Worm (Caenorhabditis elegans) whole organism, L2 larva: ENCODE results near the gene C53B4.2.

ENCODE experiments used
- R02D3.7 ChIP-seq: fragments of 150-350 bp; optimal IDR thresholded peaks from 2 replicates; lab custom pipeline; 2014; ENCODE audit warnings: missing biosample characterization, missing genetic modification characterization
- ama-1 ChIP-seq: fragments of 150-350 bp; optimal IDR thresholded peaks from 2 replicates; lab custom pipeline; 2018; ENCODE audit warnings: inconsistent platforms
- crh-2 ChIP-seq: sonication (generic microtip); optimal IDR thresholded peaks from 2 replicates; lab custom pipeline; 2017; ENCODE audit warnings: missing biosample characterization, missing genetic modification characterization
- dmd-4 ChIP-seq: sonication (generic microtip); optimal IDR thresholded peaks from 2 replicates; lab custom pipeline; 2017; ENCODE audit warnings: missing biosample characterization, missing genetic modification characterization
- lsy-2 ChIP-seq, 2 experiments: fragments of 150-350 bp in 1 of 2; sonication (generic microtip) in 1 of 2; optimal IDR thresholded peaks; 2 replicates each; lab custom pipeline; 2014 to 2017; ENCODE audit warnings: missing biosample characterization in 2 of 2, missing genetic modification characterization in 2 of 2
- nhr-10 ChIP-seq: sonication (generic microtip); optimal IDR thresholded peaks from 2 replicates; lab custom pipeline; 2017; ENCODE audit warnings: missing biosample characterization, missing genetic modification characterization
- nhr-11 ChIP-seq: fragments of 150-350 bp; optimal IDR thresholded peaks from 2 replicates; lab custom pipeline; 2014; ENCODE audit warnings: missing biosample characterization, missing genetic modification characterization
- nhr-129 ChIP-seq: fragments of 150-350 bp; optimal IDR thresholded peaks from 2 replicates; lab custom pipeline; 2014; ENCODE audit warnings: missing biosample characterization, missing genetic modification characterization
- nhr-21 ChIP-seq: fragments of 150-350 bp; optimal IDR thresholded peaks from 2 replicates; lab custom pipeline; 2014; ENCODE audit warnings: missing biosample characterization, missing genetic modification characterization
- nhr-237 ChIP-seq: fragments of 150-350 bp; optimal IDR thresholded peaks from 2 replicates; lab custom pipeline; 2014; ENCODE audit warnings: missing biosample characterization, missing genetic modification characterization
- unc-62 ChIP-seq: fragments of 150-350 bp; optimal IDR thresholded peaks from 2 replicates; lab custom pipeline; 2014; ENCODE audit warnings: missing biosample characterization, missing genetic modification reagents, missing genetic modification characterization

- TF ChIP-seq ama-1 (no peak), nhr-11 (tag; lab: Kevin White, UChicago) (no peak), nhr-129 (no peak), nhr-237 (tag; lab: Kevin White, UChicago) (no peak), R02D3.7 (tag; lab: Kevin White, UChicago) (no peak), unc-62 (GFP tag; lab: Kevin White, UChicago) (no peak), dmd-4 (tag; lab: Kevin White, UChicago) (no peak), lsy-2 (tag; optimal IDR thresholded peaks at IDR 0.05; lab: Kevin White, UChicago) (no peak), nhr-10 (no peak), crh-2 (tag; lab: Kevin White, UChicago) (no peak), nhr-21 (no peak)
These were observed 34.7 kb downstream of the C53B4.2 start for ce11 chrIV:9000664-9001063.
